Fruit fly (Drosophila melanogaster) whole organism, prepupa: ENCODE results near the gene Nelf-E.

Source experiments
- Blimp-1 ChIP-seq: fragments of 200-800 bp; sonication (Bioruptor generic); optimal IDR thresholded peaks from 3 replicates; lab custom pipeline; 2017; ENCODE audit warnings: missing biosample characterization, missing genetic modification characterization, mild to moderate bottlenecking, moderate library complexity, missing genetic modification reagents
- CG11294 ChIP-seq: fragments of 200-800 bp; sonication (Bioruptor generic); IDR thresholded peaks from 2 replicates; pipeline ENCODE4 v1.3.6; 2022; ENCODE audit warnings: missing biosample characterization, missing genetic modification characterization
- CG11902 ChIP-seq: fragments of 200-800 bp; sonication (Bioruptor generic); optimal IDR thresholded peaks from 3 replicates; lab custom pipeline; 2016; ENCODE audit warnings: missing biosample characterization, missing genetic modification characterization
- CG15336 ChIP-seq: fragments of 200-800 bp; sonication (Bioruptor generic); IDR thresholded peaks from 2 replicates; pipeline ENCODE4 v1.3.6; 2022; ENCODE audit warnings: missing biosample characterization, missing genetic modification characterization
- CG16779 ChIP-seq: fragments of 200-800 bp; sonication (Bioruptor generic); optimal IDR thresholded peaks from 3 replicates; lab custom pipeline; 2017; ENCODE audit warnings: missing biosample characterization, mild to moderate bottlenecking, missing genetic modification characterization
- CG32006 ChIP-seq: fragments of 200-800 bp; sonication (Bioruptor generic); optimal IDR thresholded peaks from 3 replicates; lab custom pipeline; 2017; ENCODE audit warnings: missing biosample characterization, mild to moderate bottlenecking, missing genetic modification characterization
- CG3919 ChIP-seq: fragments of 200-800 bp; sonication (Bioruptor generic); optimal IDR thresholded peaks from 3 replicates; lab custom pipeline; 2016; ENCODE audit warnings: missing biosample characterization, missing genetic modification characterization
- CG6808 ChIP-seq: fragments of 200-800 bp; sonication (Bioruptor generic); optimal IDR thresholded peaks from 3 replicates; lab custom pipeline; 2017; ENCODE audit warnings: missing biosample characterization, missing genetic modification characterization, mild to moderate bottlenecking, moderate library complexity, missing genetic modification reagents
- CG6854 ChIP-seq: fragments of 200-800 bp; sonication (Bioruptor generic); optimal IDR thresholded peaks from 2 replicates; lab custom pipeline; 2017; ENCODE audit warnings: missing biosample characterization, mild to moderate bottlenecking, missing genetic modification characterization
- CG7368 ChIP-seq: fragments of 200-800 bp; sonication (Bioruptor generic); optimal IDR thresholded peaks from 3 replicates; lab custom pipeline; 2016; ENCODE audit warnings: missing biosample characterization, missing genetic modification characterization
- CG8119 ChIP-seq: fragments of 200-800 bp; sonication (Bioruptor generic); IDR thresholded peaks from 3 replicates; pipeline ENCODE4 v1.3.6; 2022; ENCODE audit warnings: missing biosample characterization, missing genetic modification characterization
- CG8632 ChIP-seq: fragments of 200-800 bp; sonication (Bioruptor generic); optimal IDR thresholded peaks from 3 replicates; lab custom pipeline; 2016; ENCODE audit warnings: missing biosample characterization, missing genetic modification characterization
- CG9139 ChIP-seq: fragments of 200-800 bp; sonication (Bioruptor generic); optimal IDR thresholded peaks from 3 replicates; lab custom pipeline; 2017; ENCODE audit warnings: missing biosample characterization, mild to moderate bottlenecking, missing genetic modification characterization
- Eip75B ChIP-seq: fragments of 200-800 bp; sonication (Bioruptor generic); optimal IDR thresholded peaks from 3 replicates; lab custom pipeline; 2016; ENCODE audit warnings: missing biosample characterization, missing genetic modification characterization
- Eip93F ChIP-seq: fragments of 200-800 bp; sonication (Bioruptor generic); optimal IDR thresholded peaks from 2 replicates; lab custom pipeline; 2016; ENCODE audit warnings: missing biosample characterization, mild to moderate bottlenecking, missing genetic modification characterization
- Gug ChIP-seq: fragments of 200-800 bp; sonication (Bioruptor generic); IDR thresholded peaks from 2 replicates; pipeline ENCODE4 v1.3.6; 2022; ENCODE audit warnings: missing biosample characterization, missing genetic modification characterization
- Hr38 ChIP-seq: sonication (Bioruptor generic); optimal IDR thresholded peaks from 2 replicates; lab custom pipeline; 2016; ENCODE audit warnings: missing biosample characterization, missing genetic modification characterization
- Hr39 ChIP-seq: fragments of 200-800 bp; sonication (Bioruptor generic); optimal IDR thresholded peaks from 2 replicates; lab custom pipeline; 2016; ENCODE audit warnings: missing biosample characterization, missing genetic modification characterization
- Lpt ChIP-seq: fragments of 200-800 bp; sonication (Bioruptor generic); optimal IDR thresholded peaks from 3 replicates; lab custom pipeline; 2016; ENCODE audit warnings: missing biosample characterization, missing genetic modification characterization
- Met ChIP-seq: fragments of 200-800 bp; sonication (Bioruptor generic); optimal IDR thresholded peaks from 3 replicates; lab custom pipeline; 2016; ENCODE audit warnings: missing biosample characterization, missing genetic modification characterization
- OdsH ChIP-seq: fragments of 200-800 bp; sonication (Bioruptor generic); optimal IDR thresholded peaks from 3 replicates; lab custom pipeline; 2016; ENCODE audit warnings: missing biosample characterization, missing genetic modification characterization
- Smox ChIP-seq: fragments of 200-800 bp; sonication (Bioruptor generic); optimal IDR thresholded peaks from 3 replicates; lab custom pipeline; 2016; ENCODE audit warnings: missing biosample characterization, missing genetic modification characterization
- Sox102F ChIP-seq: fragments of 200-800 bp; sonication (Bioruptor generic); optimal IDR thresholded peaks from 2 replicates; lab custom pipeline; 2016; ENCODE audit warnings: missing biosample characterization, mild to moderate bottlenecking, missing genetic modification characterization
- Sox14 ChIP-seq: fragments of 200-800 bp; sonication (Bioruptor generic); optimal IDR thresholded peaks from 3 replicates; lab custom pipeline; 2016; ENCODE audit warnings: missing biosample characterization, missing genetic modification characterization
- Sox15 ChIP-seq: fragments of 200-800 bp; sonication (Bioruptor generic); optimal IDR thresholded peaks from 3 replicates; lab custom pipeline; 2016; ENCODE audit warnings: missing biosample characterization, missing genetic modification characterization
- achi ChIP-seq: fragments of 200-800 bp; sonication (Bioruptor generic); optimal IDR thresholded peaks from 3 replicates; lab custom pipeline; 2016; ENCODE audit warnings: missing biosample characterization, missing genetic modification characterization
- cyc ChIP-seq: fragments of 200-800 bp; sonication (Bioruptor generic); optimal IDR thresholded peaks from 3 replicates; lab custom pipeline; 2016; ENCODE audit warnings: missing biosample characterization, missing genetic modification characterization
- dac ChIP-seq: fragments of 200-800 bp; sonication (Bioruptor generic); optimal IDR thresholded peaks from 2 replicates; lab custom pipeline; 2017; ENCODE audit warnings: missing biosample characterization, mild to moderate bottlenecking, missing genetic modification characterization
- dsx ChIP-seq: fragments of 200-800 bp; optimal IDR thresholded peaks from 3 replicates; lab custom pipeline; 2019; ENCODE audit warnings: missing biosample characterization, mild to moderate bottlenecking, missing genetic modification characterization, moderate library complexity; ENCODE audit not compliant: poor library complexity, severe bottlenecking
- fd59A ChIP-seq: fragments of 200-800 bp; sonication (Bioruptor generic); optimal IDR thresholded peaks from 2 replicates; lab custom pipeline; 2017; ENCODE audit warnings: missing biosample characterization, mild to moderate bottlenecking, missing genetic modification characterization, missing genetic modification reagents
- fkh ChIP-seq: fragments of 200-800 bp; sonication (Bioruptor generic); optimal IDR thresholded peaks from 3 replicates; lab custom pipeline; 2017; ENCODE audit warnings: missing biosample characterization, mild to moderate bottlenecking, missing genetic modification characterization, moderate library complexity
- lz ChIP-seq: fragments of 200-800 bp; sonication (Bioruptor generic); optimal IDR thresholded peaks from 3 replicates; lab custom pipeline; 2016; ENCODE audit warnings: missing biosample characterization, missing genetic modification characterization
- pdm3 ChIP-seq: fragments of 200-800 bp; sonication (Bioruptor generic); optimal IDR thresholded peaks from 3 replicates; lab custom pipeline; 2016; ENCODE audit warnings: missing biosample characterization, missing genetic modification characterization
- spab ChIP-seq: fragments of 200-800 bp; sonication (Bioruptor generic); optimal IDR thresholded peaks from 2 replicates; lab custom pipeline; 2017; ENCODE audit warnings: missing biosample characterization, mild to moderate bottlenecking, missing genetic modification characterization, missing genetic modification reagents
- ss ChIP-seq, 2 experiments: fragments of 200-800 bp; sonication (Bioruptor generic); optimal IDR thresholded peaks; 2 replicates in 1 of 2; 3 replicates in 1 of 2; lab custom pipeline; 2017 to 2018; ENCODE audit warnings: mild to moderate bottlenecking in 2 of 2, missing biosample characterization in 2 of 2, missing genetic modification characterization in 2 of 2, moderate library complexity in 1 of 2
- svp ChIP-seq: fragments of 200-800 bp; sonication (Bioruptor generic); peaks from one replicate; lab custom pipeline; 2016; ENCODE audit warnings: missing biosample characterization, missing genetic modification characterization
- topi ChIP-seq: fragments of 200-800 bp; sonication (Bioruptor generic); optimal IDR thresholded peaks from 3 replicates; lab custom pipeline; 2016; ENCODE audit warnings: missing biosample characterization, missing genetic modification characterization

The Nelf-E gene

dm6 chr3L:8627839-8628827 lies 27.5 kb upstream of the Nelf-E start:
- TF ChIP-seq dsx (GFP tag; lab: Kevin White, UChicago): peak; percentile 86
- TF ChIP-seq CG11902 (GFP tag; lab: Kevin White, UChicago): no peak

DNA sequence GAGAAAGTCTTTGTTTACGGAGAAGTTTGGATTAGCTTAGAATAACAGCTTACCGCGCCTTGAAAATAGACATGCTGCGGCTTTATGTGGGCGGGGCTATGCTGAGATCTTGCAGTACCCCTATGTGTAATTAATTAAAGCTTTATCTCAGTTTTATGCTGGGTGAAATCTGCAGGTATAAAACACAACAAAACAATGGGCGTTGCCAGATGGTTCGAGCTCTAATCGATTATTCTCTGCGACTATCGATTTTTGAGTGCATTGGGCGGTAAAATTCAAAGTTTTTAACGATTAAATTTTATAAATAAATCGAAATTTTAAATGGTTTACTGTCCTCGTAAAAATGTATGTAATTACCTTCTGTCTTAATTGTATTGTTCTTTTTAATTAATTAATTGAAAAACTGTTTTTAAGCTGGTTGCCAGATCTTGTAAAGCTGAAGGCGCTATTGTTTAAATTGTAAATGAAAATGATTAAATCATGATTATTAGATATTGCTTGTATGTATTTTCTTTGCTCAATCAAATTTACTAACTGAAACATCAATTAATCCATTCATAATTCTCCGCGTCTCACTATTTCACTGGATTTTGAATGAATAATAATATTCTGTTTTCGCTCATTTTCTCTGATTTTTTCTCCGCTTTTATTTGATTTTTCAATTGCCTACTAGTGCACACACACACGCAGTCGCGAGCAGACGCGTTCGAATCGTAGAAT lies 23.2 kb upstream of the Nelf-E start, which contains the start of the genes GAPsec and Zasp66:
Gene GAPsec, minus strand, starts transcription at position 200 of the 720 bp plus-strand sequence.
Gene Zasp66, plus strand, starts transcription at position 670 of the 720 bp plus-strand sequence.
- no peak for TF ChIP-seq CG7368 (GFP tag; lab: Kevin White, UChicago)
- peak; percentile 60 for TF ChIP-seq Sox14 (GFP tag; lab: Kevin White, UChicago)

DNA sequence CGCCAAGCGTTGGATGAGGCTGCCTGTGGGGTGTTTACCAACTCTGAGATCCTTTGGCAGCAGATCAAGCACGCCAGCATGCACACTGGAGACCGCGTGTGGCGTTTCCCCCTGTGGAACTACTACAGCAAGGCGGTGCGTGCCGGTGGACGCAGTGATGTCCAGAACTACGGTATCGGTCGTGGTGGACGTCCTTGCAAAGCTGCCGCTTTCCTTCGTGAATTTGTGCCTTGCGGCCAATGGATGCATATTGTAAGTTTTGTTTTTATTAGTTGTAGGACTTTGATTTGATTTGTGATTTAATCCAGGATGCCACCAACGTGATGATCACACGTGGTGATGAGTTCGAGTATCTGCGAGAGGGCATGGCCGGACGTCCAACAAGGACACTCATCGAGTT lies 20.8 kb upstream of the Nelf-E start:
- TF ChIP-seq OdsH (no peak), Lpt (GFP tag; lab: Kevin White, UChicago) (no peak), ss (GFP tag; optimal IDR thresholded peaks at IDR 0.05; lab: Kevin White, UChicago) (no peak), CG16779 (no peak), Smox (GFP tag; lab: Kevin White, UChicago) (no peak), Eip93F (no peak), CG32006 (GFP tag; lab: Kevin White, UChicago) (no peak), CG11902 (GFP tag; lab: Kevin White, UChicago) (no peak), topi (GFP tag; lab: Kevin White, UChicago) (no peak), CG9139 (GFP tag; lab: Kevin White, UChicago) (no peak), Gug (GFP tag; lab: Robert Waterston, UW) (no peak), CG15336 (GFP tag; lab: Robert Waterston, UW) (no peak), CG11294 (GFP tag; lab: Robert Waterston, UW) (no peak), Sox14 (GFP tag; lab: Kevin White, UChicago) (no peak), CG3919 (GFP tag; lab: Kevin White, UChicago) (no peak), fd59A (no peak), Hr38 (GFP tag; lab: Kevin White, UChicago) (no peak), lz (GFP tag; lab: Kevin White, UChicago) (no peak), Blimp-1 (GFP tag; lab: Kevin White, UChicago) (no peak)
- TF ChIP-seq, all 60 proteins: peak for 0

- TF ChIP-seq spab (GFP tag; lab: Kevin White, UChicago) (no peak), svp (GFP tag; lab: Kevin White, UChicago) (peak; percentile 58)
Measured at dm6 chr3L:8619588-8619987, 18.9 kb upstream of the Nelf-E start, which contains the start of gene S-Lap2. TSS of gene S-Lap2 (plus strand) at chr3L:8619888.

DNA sequence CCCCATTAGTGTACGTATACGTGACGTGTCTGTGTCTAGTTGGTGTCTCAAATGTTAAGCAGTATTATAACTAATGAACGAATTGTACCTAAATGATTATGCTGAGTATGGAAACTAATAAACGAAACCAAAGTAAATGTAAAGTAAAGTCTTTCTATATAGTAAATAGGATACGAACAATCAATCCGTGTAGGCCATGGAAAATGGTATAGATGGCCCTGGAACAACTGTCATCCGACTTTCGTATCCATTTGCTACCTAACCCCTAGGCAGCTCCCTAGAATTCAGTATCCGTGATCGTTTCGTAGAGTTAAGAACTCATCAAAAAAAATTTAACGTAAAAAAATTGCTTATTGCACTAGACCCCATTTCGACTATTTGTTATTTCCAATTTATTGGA lies 16.3 kb upstream of the Nelf-E start, which contains the start of gene S-Lap1:
Gene S-Lap1, plus strand, starts transcription at position 301 of the 400 bp plus-strand sequence.
- no peak for TF ChIP-seq Hr39 (GFP tag; lab: Kevin White, UChicago)
- no peak for TF ChIP-seq Eip93F
- no peak for TF ChIP-seq CG8632 (GFP tag; lab: Kevin White, UChicago)
- no peak for TF ChIP-seq Blimp-1 (GFP tag; lab: Kevin White, UChicago)
- no peak for TF ChIP-seq cyc (GFP tag; lab: Kevin White, UChicago)
- no peak for TF ChIP-seq fkh (GFP tag; lab: Kevin White, UChicago)
- TF ChIP-seq achi (GFP tag; lab: Kevin White, UChicago): no peak
- no peak for TF ChIP-seq CG8119 (GFP tag; lab: Robert Waterston, UW)
- no peak for TF ChIP-seq CG6854 (GFP tag; lab: Kevin White, UChicago)
- TF ChIP-seq topi (GFP tag; lab: Kevin White, UChicago): no peak
- TF ChIP-seq svp (GFP tag; lab: Kevin White, UChicago): no peak
- no peak for TF ChIP-seq CG6808 (GFP tag; lab: Kevin White, UChicago)
- no peak for TF ChIP-seq Eip75B (GFP tag; lab: Kevin White, UChicago)
- no peak for TF ChIP-seq Sox102F (GFP tag; lab: Kevin White, UChicago)
- TF ChIP-seq pdm3: no peak
- no peak for TF ChIP-seq dac
- no peak for TF ChIP-seq Sox15 (GFP tag; lab: Kevin White, UChicago)
- no peak for TF ChIP-seq Met (GFP tag; lab: Kevin White, UChicago)
- TF ChIP-seq fd59A: no peak
